Fruit fly (Drosophila melanogaster): ENCODE data around the gene ATPsynE.

The ATPsynE gene

DNA sequence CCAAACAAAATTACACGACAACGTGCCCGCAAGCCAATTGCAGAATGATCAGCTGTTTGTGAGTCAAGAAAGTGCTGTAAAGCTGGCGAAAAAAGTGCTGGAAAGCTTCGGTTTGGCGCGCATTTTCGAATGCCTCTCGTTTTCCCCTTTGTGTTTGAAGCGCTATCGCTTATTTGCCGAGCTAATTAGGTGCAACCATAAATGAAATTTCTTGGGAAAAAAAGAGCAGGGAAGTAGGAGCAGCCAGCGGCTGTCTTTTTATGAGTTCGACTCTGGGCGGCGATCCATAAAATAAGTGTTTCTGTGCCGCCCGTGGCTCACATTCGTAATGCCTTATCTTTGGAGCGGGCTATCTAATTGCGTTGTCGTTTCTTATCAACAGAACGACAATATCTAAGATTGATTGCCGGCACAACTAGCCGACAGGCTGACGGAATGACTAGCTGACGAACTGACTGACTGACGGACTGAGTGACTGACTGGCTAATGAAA, 35.0 kb downstream of the ATPsynE start, which contains the start of gene Dnaaf5 (continued):
- TF ChIP-seq HLH54F (GFP tag; optimal IDR thresholded peaks at IDR 0.05) (no peak), nom (GFP tag; optimal IDR thresholded peaks at IDR 0.05) (peak; percentile 16), CG6813 (GFP tag; optimal IDR thresholded peaks at IDR 0.05) (no peak), bsh (GFP tag; optimal IDR thresholded peaks at IDR 0.05) (no peak), Sin3A (optimal IDR thresholded peaks at IDR 0.05) (no peak), pb (GFP tag; optimal IDR thresholded peaks at IDR 0.05) (peak; percentile 15), ash1 (GFP tag; optimal IDR thresholded peaks at IDR 0.05) (no peak), bcd (GFP tag; optimal IDR thresholded peaks at IDR 0.05) (no peak), CG16863 (GFP tag; optimal IDR thresholded peaks at IDR 0.05) (no peak), HHEX (GFP tag; optimal IDR thresholded peaks at IDR 0.05) (no peak), CG6254 (GFP tag; optimal IDR thresholded peaks at IDR 0.05) (no peak), CG7786 (GFP tag; optimal IDR thresholded peaks at IDR 0.05) (no peak), HmgZ (tag; optimal IDR thresholded peaks at IDR 0.05) (peak; percentile 61), Med (GFP tag) (peak; percentile 83), sima (GFP tag; optimal IDR thresholded peaks at IDR 0.05) (no peak), Optix (GFP tag; IDR thresholded peaks at IDR 0.05) (no peak), Taf1 (GFP tag; IDR thresholded peaks at IDR 0.05) (no peak), Tbp (GFP tag; optimal IDR thresholded peaks at IDR 0.05) (no peak), CG1647 (GFP tag; optimal IDR thresholded peaks at IDR 0.05) (no peak), org-1 (GFP tag; optimal IDR thresholded peaks at IDR 0.05) (no peak), abd-A (tag; optimal IDR thresholded peaks at IDR 0.05) (no peak), CG8478 (optimal IDR thresholded peaks at IDR 0.05) (no peak), nau (GFP tag; optimal IDR thresholded peaks at IDR 0.05) (no peak), tup (GFP tag; optimal IDR thresholded peaks at IDR 0.05) (no peak), CkIIα-i1 (GFP tag; IDR thresholded peaks at IDR 0.05) (no peak), dimm (GFP tag; IDR thresholded peaks at IDR 0.05) (no peak), CG11398 (GFP tag; optimal IDR thresholded peaks at IDR 0.05) (peak; percentile 20), CG17568 (GFP tag; optimal IDR thresholded peaks at IDR 0.05) (no peak), CG30403 (GFP tag; optimal IDR thresholded peaks at IDR 0.05) (no peak), odd (GFP tag; optimal IDR thresholded peaks at IDR 0.05) (peak; percentile 44), D19B (GFP tag; optimal IDR thresholded peaks at IDR 0.05) (no peak), Eip74EF (GFP tag; optimal IDR thresholded peaks at IDR 0.05) (no peak), ac (GFP tag; optimal IDR thresholded peaks at IDR 0.05) (no peak), B-H1 (GFP tag; IDR thresholded peaks at IDR 0.05) (no peak; the same call in 2 of the 3 replicates), ranshi (GFP tag; IDR thresholded peaks at IDR 0.05) (no peak), wor (GFP tag; IDR thresholded peaks at IDR 0.05) (no peak), ewg (GFP tag; optimal IDR thresholded peaks at IDR 0.05) (no peak), CG6654 (GFP tag; optimal IDR thresholded peaks at IDR 0.05) (no peak), CG4707 (GFP tag; optimal IDR thresholded peaks at IDR 0.05) (no peak), psq (GFP tag; optimal IDR thresholded peaks at IDR 0.05) (no peak), CG1792 (GFP tag; optimal IDR thresholded peaks at IDR 0.05) (no peak), CG12104 (GFP tag; optimal IDR thresholded peaks at IDR 0.05) (no peak), CG1024 (GFP tag; IDR thresholded peaks at IDR 0.05) (no peak), Xrp1 (GFP tag; IDR thresholded peaks at IDR 0.05) (no peak), CG14441 (GFP tag; IDR thresholded peaks at IDR 0.05) (no peak; the same call in 1 of the 2 replicates), CG17802 (tag; optimal IDR thresholded peaks at IDR 0.05) (no peak), Dbx (GFP tag; IDR thresholded peaks at IDR 0.05) (no peak), caup (GFP tag; optimal IDR thresholded peaks at IDR 0.05; ENCODE audit: severe bottlenecking) (no peak), CG16815 (GFP tag; optimal IDR thresholded peaks at IDR 0.05) (no peak), CG7556 (GFP tag; optimal IDR thresholded peaks at IDR 0.05) (no peak), CG11456 (GFP tag; IDR thresholded peaks at IDR 0.05) (no peak), CG10209 (GFP tag; optimal IDR thresholded peaks at IDR 0.05) (peak; percentile 66)
